Worm (Caenorhabditis elegans): ENCODE data around the gene F11G11.14.
A peak's percentile ranks its signal among the peaks of the same experiment; 100 is the strongest.

DNA sequence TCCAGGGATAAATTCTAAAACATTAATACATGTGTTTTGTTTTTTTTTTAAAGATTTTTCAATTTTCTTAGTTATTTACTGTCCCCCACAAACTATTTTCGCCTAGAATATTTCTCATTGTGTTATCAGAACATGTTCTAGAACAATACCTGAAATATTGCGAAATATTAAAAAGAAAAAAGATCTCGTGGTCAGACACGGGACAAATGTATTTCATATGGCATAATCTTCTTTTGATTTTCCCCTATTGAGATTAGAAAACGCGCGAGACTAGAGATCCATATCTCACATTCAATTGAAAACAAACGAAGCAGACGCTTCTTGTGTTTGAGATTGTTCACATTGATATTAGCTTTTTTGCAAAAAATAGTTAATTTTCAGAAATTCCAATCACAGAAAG, 7.4 kb upstream of the F11G11.14 start:
- TF ChIP-seq daf-12 (tag; optimal IDR thresholded peaks at IDR 0.05) (no peak), fos-1 (tag; optimal IDR thresholded peaks at IDR 0.05) (no peak), ceh-62 (tag; optimal IDR thresholded peaks at IDR 0.05) (no peak), lim-7 (GFP tag; IDR thresholded peaks at IDR 0.05) (no peak), lin-13 (GFP tag; optimal IDR thresholded peaks at IDR 0.05) (peak; percentile 19), egl-27 (tag; optimal IDR thresholded peaks at IDR 0.05) (no peak), nhr-237 (tag; optimal IDR thresholded peaks at IDR 0.05) (no peak), pqm-1 (tag; optimal IDR thresholded peaks at IDR 0.05) (no peak), fkh-10 (GFP tag; optimal IDR thresholded peaks at IDR 0.05) (no peak), duxl-1 (tag; optimal IDR thresholded peaks at IDR 0.05; ENCODE audit: poor library complexity) (no peak), hif-1 (tag; optimal IDR thresholded peaks at IDR 0.05) (no peak), unc-130 (GFP tag; optimal IDR thresholded peaks at IDR 0.05) (no peak), unc-39 (tag; optimal IDR thresholded peaks at IDR 0.05) (no peak)
